Worm (Caenorhabditis elegans): ENCODE results near the gene vps-22.

Gene vps-22

ce11 chrIII:4962393-4962792 lies at the start of gene vps-22:
TSS of gene vps-22 (minus strand) at chrIII:4962493.
- TF ChIP-seq hrde-1 (tag; optimal IDR thresholded peaks at IDR 0.05; ENCODE audit: borderline replicate concordance) (no peak), him-1 (tag; optimal IDR thresholded peaks at IDR 0.05) (no peak), F49E8.2 (tag; optimal IDR thresholded peaks at IDR 0.05; ENCODE audit: insufficient read depth) (no peak), Y53G8AR.9 (GFP tag; conservative IDR thresholded peaks at IDR 0.05) (no peak), T26A5.8 (tag; optimal IDR thresholded peaks at IDR 0.05) (no peak), ceh-27 (GFP tag; optimal IDR thresholded peaks at IDR 0.05) (no peak), ztf-25 (GFP tag; IDR thresholded peaks at IDR 0.05) (no peak), let-607 (tag; optimal IDR thresholded peaks at IDR 0.05) (no peak), nhr-90 (tag; optimal IDR thresholded peaks at IDR 0.05) (no peak), rec-8 (tag; optimal IDR thresholded peaks at IDR 0.05) (no peak), hmg-20 (GFP tag; IDR thresholded peaks at IDR 0.05) (no peak), K12H6.12 (tag; optimal IDR thresholded peaks at IDR 0.05) (no peak), D2030.7 (GFP tag; IDR thresholded peaks at IDR 0.05) (no peak), lin-26 (GFP tag; IDR thresholded peaks at IDR 0.05) (no peak)

- TF ChIP-seq dox-1 (GFP tag; IDR thresholded peaks at IDR 0.05): no peak
- no peak for TF ChIP-seq lin-40 (tag; optimal IDR thresholded peaks at IDR 0.05)
- TF ChIP-seq B0261.1 (tag; optimal IDR thresholded peaks at IDR 0.05): no peak
- TF ChIP-seq egl-44 (GFP tag; IDR thresholded peaks at IDR 0.05): no peak
- no peak for TF ChIP-seq mel-28 (tag; optimal IDR thresholded peaks at IDR 0.05; ENCODE audit: borderline replicate concordance)
- no peak for TF ChIP-seq nhr-90 (tag; optimal IDR thresholded peaks at IDR 0.05)
- no peak for TF ChIP-seq zfh-2 (GFP tag; conservative IDR thresholded peaks at IDR 0.05)
- no peak for TF ChIP-seq mxl-1 (tag; optimal IDR thresholded peaks at IDR 0.05)
- TF ChIP-seq ceh-100 (GFP tag; IDR thresholded peaks at IDR 0.05): no peak
- TF ChIP-seq hmg-20 (GFP tag; IDR thresholded peaks at IDR 0.05): no peak
- no peak for TF ChIP-seq ekl-4 (GFP tag; IDR thresholded peaks at IDR 0.05)
- TF ChIP-seq snpc-3.4 (tag; optimal IDR thresholded peaks at IDR 0.05): no peak
- TF ChIP-seq tbx-9 (tag; optimal IDR thresholded peaks at IDR 0.05; ENCODE audit: borderline replicate concordance): no peak
- no peak for TF ChIP-seq ccch-3 (GFP tag; optimal IDR thresholded peaks at IDR 0.05)
- TF ChIP-seq rec-8 (tag; optimal IDR thresholded peaks at IDR 0.05): no peak
- TF ChIP-seq lin-26 (GFP tag; IDR thresholded peaks at IDR 0.05): no peak
- no peak for TF ChIP-seq nhr-120 (GFP tag; IDR thresholded peaks at IDR 0.05)
- TF ChIP-seq ceh-27 (GFP tag; optimal IDR thresholded peaks at IDR 0.05): no peak
- no peak for TF ChIP-seq ceh-91 (GFP tag; IDR thresholded peaks at IDR 0.05)
- TF ChIP-seq F49E8.2 (tag; optimal IDR thresholded peaks at IDR 0.05; ENCODE audit: insufficient read depth): no peak
Observed at ce11 chrIII:5010723-5011122, 48.4 kb upstream of the vps-22 start.

DNA sequence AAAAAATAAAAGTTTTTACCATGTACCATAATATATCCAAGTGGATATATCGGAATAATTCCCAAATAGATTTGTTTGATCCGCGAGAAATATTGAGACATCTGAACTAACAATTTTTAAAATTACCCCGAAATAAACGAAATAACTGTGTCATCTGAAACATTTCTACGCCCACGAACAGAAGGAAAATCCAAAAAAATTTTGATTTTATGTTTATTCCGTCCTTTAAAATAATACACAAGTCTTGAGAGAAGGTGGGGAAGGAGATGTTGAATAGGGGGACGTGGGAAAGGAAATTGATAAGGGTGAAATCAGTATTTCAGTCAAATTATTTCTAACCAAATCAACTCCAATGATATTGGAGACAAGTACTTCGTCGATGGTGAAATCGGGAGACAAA lies 46.4 kb upstream of the vps-22 start, which contains the start of gene R144.11:
Gene R144.11 (minus strand): TSS at position 101 of the 400 bp plus-strand sequence.
- 0 out of 2 replicates have a peak, but pooled peaks have one; percentile 11 for TF ChIP-seq B0336.3 (GFP tag; IDR thresholded peaks at IDR 0.05)
- 0 out of 2 replicates have a peak, but pooled peaks have one; percentile 30 for TF ChIP-seq bed-1 (GFP tag; IDR thresholded peaks at IDR 0.05)
- no peak for TF ChIP-seq sptf-2 (GFP tag; optimal IDR thresholded peaks at IDR 0.05)
- 0 out of 2 replicates have a peak, but pooled peaks have one; percentile 7 for TF ChIP-seq madf-6 (GFP tag; IDR thresholded peaks at IDR 0.05)

DNA sequence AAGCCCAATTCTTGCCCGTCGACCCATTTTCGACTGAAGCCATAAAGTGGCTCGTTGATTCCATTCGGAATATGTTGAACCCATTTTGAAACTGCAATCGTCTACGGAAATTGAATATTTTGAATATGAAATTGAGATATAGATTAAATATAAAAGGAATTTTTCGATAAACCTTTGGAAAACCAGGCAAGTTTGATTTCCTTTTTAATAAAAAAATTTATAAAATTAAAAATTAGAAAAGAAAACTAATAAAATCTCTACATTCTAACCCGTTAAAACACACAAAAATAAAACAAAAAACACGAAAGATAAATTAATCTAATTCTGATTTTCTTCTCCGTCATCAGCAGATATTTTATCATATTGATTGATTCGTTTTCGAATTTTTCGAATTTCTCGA lies 44.6 kb upstream of the vps-22 start, which contains the start of gene R144.12:
Gene R144.12 (minus strand): TSS at position 101 of the 400 bp plus-strand sequence.
- no peak for TF ChIP-seq egrh-3 (GFP tag; IDR thresholded peaks at IDR 0.05)
- no peak for TF ChIP-seq attf-5 (GFP tag; optimal IDR thresholded peaks at IDR 0.05)
- no peak for TF ChIP-seq ztf-25 (GFP tag; IDR thresholded peaks at IDR 0.05)
- TF ChIP-seq fkh-3 (tag; optimal IDR thresholded peaks at IDR 0.05): no peak
- no peak for TF ChIP-seq F22D6.2 (tag; optimal IDR thresholded peaks at IDR 0.05)
- TF ChIP-seq nfya-1 (tag; optimal IDR thresholded peaks at IDR 0.05; ENCODE audit: borderline replicate concordance, insufficient read depth): no peak
- TF ChIP-seq cebp-1 (GFP tag; IDR thresholded peaks at IDR 0.05): no peak
- no peak for TF ChIP-seq cebp-1 (tag; optimal IDR thresholded peaks at IDR 0.05)
- TF ChIP-seq ztf-22 (GFP tag; optimal IDR thresholded peaks at IDR 0.05): no peak
- TF ChIP-seq ceh-58 (GFP tag; IDR thresholded peaks at IDR 0.05): no peak
